Worm (Caenorhabditis elegans) whole organism, mixed stage, embryonic: Measurements from ENCODE around the gene F49E11.2.

Source experiments
- bed-3 ChIP-seq: fragments of 200-800 bp; sonication (Bioruptor generic); optimal IDR thresholded peaks from 3 replicates; lab custom pipeline; 2018; ENCODE audit warnings: mild to moderate bottlenecking, missing genetic modification characterization, moderate library complexity, missing compliant biosample characterization
- blmp-1 ChIP-seq: fragments of 150-350 bp; optimal IDR thresholded peaks from 2 replicates; lab custom pipeline; 2014; ENCODE audit warnings: missing biosample characterization, missing genetic modification characterization
- nhr-2 ChIP-seq: fragments of 150-350 bp; optimal IDR thresholded peaks from 2 replicates; lab custom pipeline; 2014; ENCODE audit warnings: missing biosample characterization, missing genetic modification characterization
- nhr-237 ChIP-seq: fragments of 150-350 bp; optimal IDR thresholded peaks from 2 replicates; lab custom pipeline; 2014; ENCODE audit warnings: missing biosample characterization, missing genetic modification characterization
- pha-4 ChIP-seq: fragments of 150-350 bp; optimal IDR thresholded peaks from 2 replicates; lab custom pipeline; 2018; ENCODE audit warnings: missing biosample characterization, missing genetic modification reagents, missing genetic modification characterization
- sptf-1 ChIP-seq: sonication (generic microtip); optimal IDR thresholded peaks from 2 replicates; lab custom pipeline; 2017; ENCODE audit warnings: mild to moderate bottlenecking, missing genetic modification characterization, moderate library complexity, missing compliant biosample characterization
- tbx-8 ChIP-seq: fragments of 200-800 bp; sonication (Bioruptor generic); optimal IDR thresholded peaks from 2 replicates; lab custom pipeline; 2018; ENCODE audit warnings: mild to moderate bottlenecking, missing genetic modification characterization, moderate library complexity, missing compliant biosample characterization
- unc-62 ChIP-seq: fragments of 150-350 bp; optimal IDR thresholded peaks from 2 replicates; lab custom pipeline; 2014; ENCODE audit warnings: missing biosample characterization, missing genetic modification reagents, missing genetic modification characterization

DNA sequence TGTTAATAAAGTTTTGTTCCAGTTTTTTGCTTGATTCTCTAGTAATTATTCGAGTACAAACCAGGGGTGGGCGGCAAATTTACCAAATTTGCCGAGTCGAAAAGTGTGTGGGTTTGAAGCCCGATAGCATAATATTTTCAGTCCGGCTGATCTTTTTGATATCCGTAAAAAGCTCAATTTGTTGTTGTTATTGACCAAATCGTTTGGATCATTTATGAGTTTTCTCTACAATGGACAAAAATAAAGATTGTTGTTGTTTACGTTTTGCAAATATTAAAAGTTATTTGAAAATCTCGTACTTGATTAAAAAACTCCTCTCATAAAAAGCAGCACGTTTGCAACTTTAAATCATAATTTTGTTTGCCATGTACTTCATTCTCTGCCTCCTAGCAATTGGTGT, 17.2 kb upstream of the F49E11.2 start, which contains the start of gene scl-1:
- TF ChIP-seq blmp-1 (no peak), sptf-1 (no peak), bed-3 (GFP tag; lab: Kevin White, UChicago) (no peak), unc-62 (GFP tag; lab: Kevin White, UChicago) (no peak), pha-4 (tag; lab: Kevin White, UChicago) (no peak), nhr-2 (tag; lab: Kevin White, UChicago) (no peak), nhr-237 (tag; lab: Kevin White, UChicago) (no peak), tbx-8 (GFP tag; lab: Kevin White, UChicago) (no peak)
